Worm (Caenorhabditis elegans) whole organism, L1 larva: ENCODE data around the gene nhr-16.

Source experiments
- C04F5.9 ChIP-seq: sonication (generic microtip); optimal IDR thresholded peaks from 2 replicates; lab custom pipeline; 2016; ENCODE audit warnings: missing genetic modification characterization, missing compliant biosample characterization
- C16A3.4 ChIP-seq: fragments of 150-350 bp; optimal IDR thresholded peaks from 2 replicates; lab custom pipeline; 2014; ENCODE audit warnings: missing biosample characterization, missing genetic modification characterization
- F16B12.6 ChIP-seq: fragments of 150-350 bp; optimal IDR thresholded peaks from 2 replicates; lab custom pipeline; 2014; ENCODE audit warnings: missing biosample characterization, missing genetic modification characterization
- Y116A8C.19 ChIP-seq: sonication (generic microtip); optimal IDR thresholded peaks from 2 replicates; lab custom pipeline; 2016; ENCODE audit warnings: missing compliant biosample characterization, missing genetic modification characterization, borderline replicate concordance
- alr-1 ChIP-seq: fragments of 200-800 bp; sonication (Bioruptor generic); optimal IDR thresholded peaks from 2 replicates; lab custom pipeline; 2018; ENCODE audit warnings: borderline replicate concordance, mild to moderate bottlenecking, missing genetic modification characterization, missing compliant biosample characterization
- ama-1 ChIP-seq: fragments of 150-350 bp; optimal IDR thresholded peaks from 2 replicates; lab custom pipeline; 2014
- blmp-1 ChIP-seq: fragments of 150-350 bp; optimal IDR thresholded peaks from 2 replicates; lab custom pipeline; 2014; ENCODE audit warnings: missing biosample characterization, missing genetic modification characterization
- ceh-88 ChIP-seq: fragments of 200-800 bp; sonication (Bioruptor generic); IDR thresholded peaks from 2 replicates; pipeline ENCODE4 v1.3.6; 2022; ENCODE audit warnings: missing genetic modification characterization, missing compliant biosample characterization
- dsc-1 ChIP-seq: sonication (generic microtip); optimal IDR thresholded peaks from 2 replicates; lab custom pipeline; 2016; ENCODE audit warnings: mild to moderate bottlenecking, missing genetic modification characterization, missing compliant biosample characterization
- efl-1 ChIP-seq, 4 experiments: fragments of 150-350 bp; optimal IDR thresholded peaks in 3 of 4; peaks in 1 of 4; 1 replicate in 1 of 4; 2 replicates in 3 of 4; lab custom pipeline; 2014; ENCODE audit warnings: missing biosample characterization in 2 of 4, missing genetic modification characterization in 2 of 4, missing genetic modification reagents in 2 of 4
- efl-3 ChIP-seq: fragments of 200-800 bp; sonication (Bioruptor generic); optimal IDR thresholded peaks from 2 replicates; lab custom pipeline; 2018; ENCODE audit warnings: mild to moderate bottlenecking, missing genetic modification characterization, missing compliant biosample characterization
- elt-2 ChIP-seq: sonication (generic microtip); optimal IDR thresholded peaks from 2 replicates; lab custom pipeline; 2016; ENCODE audit warnings: missing genetic modification characterization, mild to moderate bottlenecking, inconsistent platforms, missing compliant biosample characterization, missing genetic modification reagents
- ets-5 ChIP-seq: fragments of 200-800 bp; sonication (Bioruptor generic); IDR thresholded peaks from 2 replicates; pipeline ENCODE4 v1.3.6; 2022; ENCODE audit warnings: missing genetic modification characterization, missing compliant biosample characterization
- fkh-10 ChIP-seq: sonication (generic microtip); optimal IDR thresholded peaks from 2 replicates; lab custom pipeline; 2017; ENCODE audit warnings: missing biosample characterization, missing genetic modification reagents, missing genetic modification characterization
- fkh-4 ChIP-seq: sonication (generic microtip); optimal IDR thresholded peaks from 2 replicates; lab custom pipeline; 2016; ENCODE audit warnings: missing compliant biosample characterization, missing genetic modification characterization, borderline replicate concordance
- fos-1 ChIP-seq: fragments of 150-350 bp; optimal IDR thresholded peaks from 2 replicates; lab custom pipeline; 2014; ENCODE audit warnings: missing biosample characterization, missing genetic modification characterization
- hlh-17 ChIP-seq: fragments of 200-800 bp; sonication (Bioruptor generic); optimal IDR thresholded peaks from 2 replicates; lab custom pipeline; 2018; ENCODE audit warnings: missing genetic modification characterization, mild to moderate bottlenecking, missing compliant biosample characterization, moderate library complexity, borderline replicate concordance
- hpl-2 ChIP-seq: fragments of 150-350 bp; optimal IDR thresholded peaks from 2 replicates; lab custom pipeline; 2014; ENCODE audit warnings: missing biosample characterization, missing genetic modification reagents, missing genetic modification characterization
- irx-1 ChIP-seq: sonication (generic microtip); optimal IDR thresholded peaks from 2 replicates; lab custom pipeline; 2016; ENCODE audit warnings: missing genetic modification characterization, missing compliant biosample characterization
- jun-1 ChIP-seq: fragments of 150-350 bp; optimal IDR thresholded peaks from 2 replicates; lab custom pipeline; 2014; ENCODE audit warnings: missing biosample characterization, missing genetic modification reagents, missing genetic modification characterization
- lin-13 ChIP-seq: fragments of 150-350 bp; optimal IDR thresholded peaks from 2 replicates; lab custom pipeline; 2014; ENCODE audit warnings: missing biosample characterization, missing genetic modification reagents, missing genetic modification characterization
- lin-39 ChIP-seq: fragments of 150-350 bp; optimal IDR thresholded peaks from 2 replicates; lab custom pipeline; 2014; ENCODE audit warnings: missing biosample characterization, missing genetic modification reagents, missing genetic modification characterization
- lir-3 ChIP-seq: sonication (generic microtip); optimal IDR thresholded peaks from 2 replicates; lab custom pipeline; 2016; ENCODE audit warnings: mild to moderate bottlenecking, missing genetic modification characterization, moderate library complexity, missing compliant biosample characterization; ENCODE audit not compliant: poor library complexity
- mab-9 ChIP-seq: fragments of 200-800 bp; sonication (Bioruptor generic); IDR thresholded peaks from 2 replicates; pipeline ENCODE4 v1.3.6; 2022; ENCODE audit warnings: missing genetic modification reagents, missing genetic modification characterization, missing compliant biosample characterization
- mef-2 ChIP-seq: fragments of 150-350 bp; optimal IDR thresholded peaks from 2 replicates; lab custom pipeline; 2014; ENCODE audit warnings: missing biosample characterization, missing genetic modification characterization
- mep-1 ChIP-seq: fragments of 150-350 bp; optimal IDR thresholded peaks from 2 replicates; lab custom pipeline; 2014; ENCODE audit warnings: missing biosample characterization, missing genetic modification characterization
- nhr-11 ChIP-seq: fragments of 150-350 bp; optimal IDR thresholded peaks from 2 replicates; lab custom pipeline; 2014; ENCODE audit warnings: missing biosample characterization, missing genetic modification characterization
- nhr-19 ChIP-seq: fragments of 200-800 bp; sonication (Bioruptor generic); conservative IDR thresholded peaks from 2 replicates; pipeline ENCODE4 v1.3.6; 2022; ENCODE audit warnings: missing genetic modification characterization, missing compliant biosample characterization
- nhr-20 ChIP-seq: sonication (generic microtip); optimal IDR thresholded peaks from 2 replicates; lab custom pipeline; 2016; ENCODE audit warnings: mild to moderate bottlenecking, missing genetic modification characterization, missing compliant biosample characterization
- nhr-28 ChIP-seq: fragments of 150-350 bp; optimal IDR thresholded peaks from 2 replicates; lab custom pipeline; 2014; ENCODE audit warnings: missing biosample characterization, missing genetic modification characterization
- nhr-76 ChIP-seq: sonication (generic microtip); optimal IDR thresholded peaks from 2 replicates; lab custom pipeline; 2017; ENCODE audit warnings: missing biosample characterization, missing genetic modification characterization
- nhr-77 ChIP-seq: fragments of 150-350 bp; optimal IDR thresholded peaks from 2 replicates; lab custom pipeline; 2014; ENCODE audit warnings: missing biosample characterization, missing genetic modification characterization
- nhr-85 ChIP-seq: sonication (generic microtip); peaks from one replicate; lab custom pipeline; 2016; ENCODE audit warnings: missing genetic modification characterization, inconsistent platforms, missing compliant biosample characterization
- nhr-90 ChIP-seq: sonication (generic microtip); optimal IDR thresholded peaks from 2 replicates; lab custom pipeline; 2016; ENCODE audit warnings: mild to moderate bottlenecking, missing genetic modification characterization, missing compliant biosample characterization; ENCODE audit not compliant: poor library complexity
- pax-3 ChIP-seq: fragments of 200-800 bp; sonication (Bioruptor generic); optimal IDR thresholded peaks from 2 replicates; lab custom pipeline; 2018; ENCODE audit warnings: mild to moderate bottlenecking, missing genetic modification characterization, moderate library complexity, missing compliant biosample characterization
- skn-1 ChIP-seq: fragments of 150-350 bp; optimal IDR thresholded peaks from 2 replicates; lab custom pipeline; 2014; ENCODE audit warnings: missing biosample characterization, missing genetic modification characterization
- sptf-1 ChIP-seq: fragments of 150-350 bp; optimal IDR thresholded peaks from 2 replicates; lab custom pipeline; 2014; ENCODE audit warnings: missing biosample characterization, missing genetic modification characterization
- swsn-7 ChIP-seq: sonication (generic microtip); optimal IDR thresholded peaks from 2 replicates; lab custom pipeline; 2016; ENCODE audit warnings: missing genetic modification characterization, missing compliant biosample characterization
- unc-98 ChIP-seq: fragments of 200-800 bp; sonication (Bioruptor generic); IDR thresholded peaks from 2 replicates; pipeline ENCODE4 v1.3.6; 2022; ENCODE audit warnings: missing genetic modification characterization, missing compliant biosample characterization
- zip-4 ChIP-seq: fragments of 200-800 bp; sonication (Bioruptor generic); optimal IDR thresholded peaks from 2 replicates; lab custom pipeline; 2018; ENCODE audit warnings: mild to moderate bottlenecking, missing genetic modification characterization, moderate library complexity, missing compliant biosample characterization
- ztf-11 ChIP-seq, 2 experiments: sonication (generic microtip); optimal IDR thresholded peaks; 2 replicates each; lab custom pipeline; 2016 to 2017; ENCODE audit warnings: missing genetic modification characterization in 2 of 2, missing biosample characterization in 1 of 2, missing compliant biosample characterization in 1 of 2
- ztf-4 ChIP-seq: fragments of 150-350 bp; optimal IDR thresholded peaks from 2 replicates; lab custom pipeline; 2014; ENCODE audit warnings: missing biosample characterization, missing genetic modification characterization

nhr-16 gene

DNA sequence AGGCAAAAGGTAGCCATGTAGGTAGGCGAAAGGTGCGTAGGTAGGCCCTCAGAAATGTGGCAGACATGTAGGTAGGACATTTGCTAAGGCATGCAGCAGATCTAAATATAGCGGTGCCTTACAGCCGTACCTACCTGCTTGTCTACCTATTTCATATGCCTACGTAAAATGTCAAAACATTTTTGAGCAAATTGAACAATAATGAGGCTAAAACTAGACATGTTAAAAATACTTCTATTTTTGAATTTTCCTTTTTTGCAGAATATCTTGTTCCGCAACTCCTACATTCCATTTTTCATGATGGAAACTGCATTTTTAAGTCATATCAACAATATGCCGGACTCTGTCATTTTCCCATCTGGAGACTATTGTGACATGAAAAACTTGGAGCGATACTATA lies 4.3 kb upstream of the nhr-16 start:
- TF ChIP-seq Y116A8C.19 (tag; lab: Kevin White, UChicago) (no peak), jun-1 (tag; lab: Kevin White, UChicago) (no peak), nhr-85 (tag; lab: Kevin White, UChicago) (no peak), mab-9 (no peak), fkh-4 (tag; lab: Kevin White, UChicago) (no peak), elt-2 (tag; lab: Kevin White, UChicago) (no peak), skn-1 (tag; lab: Kevin White, UChicago) (no peak), nhr-20 (tag; lab: Kevin White, UChicago) (no peak), F16B12.6 (tag; lab: Kevin White, UChicago) (no peak), efl-1 (optimal IDR thresholded peaks at IDR 0.05; lab: Kevin White, UChicago) (no peak), efl-1 (GFP tag; optimal IDR thresholded peaks at IDR 0.05 in 1 of 2; lab: Kevin White, UChicago) (no peak), efl-3 (GFP tag; lab: Kevin White, UChicago) (no peak), lin-13 (GFP tag; lab: Kevin White, UChicago) (no peak), ama-1 (lab: Kevin White, UChicago) (no peak), mep-1 (no peak), nhr-28 (no peak), zip-4 (GFP tag; lab: Kevin White, UChicago) (no peak), hlh-17 (GFP tag; lab: Kevin White, UChicago) (no peak), unc-98 (GFP tag; lab: Robert Waterston, UW) (no peak), sptf-1 (tag; lab: Kevin White, UChicago) (no peak)

ce11 chrII:4435134-4435533 lies 3.5 kb upstream of the nhr-16 start, which contains the start of gene nhr-273:
nhr-273 (plus strand) TSS chrII:4435300.
- TF ChIP-seq elt-2 (tag; lab: Kevin White, UChicago): peak; percentile 70
- no peak for TF ChIP-seq nhr-77 (tag; lab: Kevin White, UChicago)

- no peak for TF ChIP-seq pax-3 (tag; lab: Kevin White, UChicago)
Observed at ce11 chrII:4441278-4441677, 2.7 kb downstream of the nhr-16 start.

ce11 chrII:4444811-4445210 lies 6.2 kb downstream of the nhr-16 start:
- TF ChIP-seq jun-1 (tag; lab: Kevin White, UChicago) (no peak), fos-1 (no peak), hpl-2 (no peak), C16A3.4 (no peak), nhr-28 (no peak), efl-3 (GFP tag; lab: Kevin White, UChicago) (no peak), nhr-20 (tag; lab: Kevin White, UChicago) (no peak), ztf-11 (tag; optimal IDR thresholded peaks at IDR 0.05; lab: Kevin White, UChicago) (no peak), fkh-10 (GFP tag; lab: Kevin White, UChicago) (no peak), alr-1 (tag; lab: Kevin White, UChicago) (no peak), lin-39 (tag; lab: Kevin White, UChicago) (no peak), C04F5.9 (no peak), swsn-7 (tag; lab: Kevin White, UChicago) (no peak), blmp-1 (no peak), zip-4 (GFP tag; lab: Kevin White, UChicago) (no peak), Y116A8C.19 (tag; lab: Kevin White, UChicago) (no peak), ztf-4 (tag; lab: Kevin White, UChicago) (no peak), irx-1 (no peak), fkh-4 (tag; lab: Kevin White, UChicago) (no peak), lir-3 (tag; lab: Kevin White, UChicago) (no peak)

ce11 chrII:4453051-4453450 lies 14.4 kb downstream of the nhr-16 start, which contains the start of gene twk-2:
twk-2 (minus strand) TSS chrII:4453151.
- no peak for TF ChIP-seq dsc-1 (tag; lab: Kevin White, UChicago)
- TF ChIP-seq nhr-90 (tag; lab: Kevin White, UChicago): no peak
- no peak for TF ChIP-seq F16B12.6 (tag; lab: Kevin White, UChicago)
- no peak for TF ChIP-seq ets-5 (GFP tag; lab: Robert Waterston, UW)
- no peak for TF ChIP-seq nhr-19 (GFP tag; lab: Robert Waterston, UW)
- TF ChIP-seq nhr-76 (tag; lab: Kevin White, UChicago): no peak
- no peak for TF ChIP-seq ceh-88 (GFP tag; lab: Robert Waterston, UW)
- no peak for TF ChIP-seq zip-4 (GFP tag; lab: Kevin White, UChicago)
- no peak for TF ChIP-seq irx-1
- no peak for TF ChIP-seq mef-2 (tag; lab: Kevin White, UChicago)
- no peak for TF ChIP-seq nhr-11 (tag; lab: Kevin White, UChicago)
